Worm (Caenorhabditis elegans) whole organism, mixed stage, embryonic: ENCODE data around the gene Y37E11AL.9.

Experiments used
- M03D4.4 ChIP-seq: sonication (generic microtip); optimal IDR thresholded peaks from 2 replicates; lab custom pipeline; 2017; ENCODE audit warnings: mild to moderate bottlenecking, missing genetic modification characterization, missing compliant biosample characterization
- bed-3 ChIP-seq: fragments of 200-800 bp; sonication (Bioruptor generic); optimal IDR thresholded peaks from 3 replicates; lab custom pipeline; 2018; ENCODE audit warnings: mild to moderate bottlenecking, missing genetic modification characterization, moderate library complexity, missing compliant biosample characterization
- blmp-1 ChIP-seq: fragments of 150-350 bp; optimal IDR thresholded peaks from 2 replicates; lab custom pipeline; 2014; ENCODE audit warnings: missing biosample characterization, missing genetic modification characterization
- elt-1 ChIP-seq: sonication (generic microtip); optimal IDR thresholded peaks from 2 replicates; lab custom pipeline; 2017; ENCODE audit warnings: missing genetic modification characterization, mild to moderate bottlenecking, missing compliant biosample characterization, antibody characterized with exemption, moderate library complexity, borderline replicate concordance; ENCODE audit not compliant: insufficient read depth
- hlh-1 ChIP-seq: fragments of 150-350 bp; optimal IDR thresholded peaks from 2 replicates; lab custom pipeline; 2014; ENCODE audit warnings: missing biosample characterization, missing genetic modification reagents, missing genetic modification characterization
- lsy-2 ChIP-seq: fragments of 150-350 bp; optimal IDR thresholded peaks from 2 replicates; lab custom pipeline; 2014; ENCODE audit warnings: missing biosample characterization, missing genetic modification characterization
- nhr-12 ChIP-seq: fragments of 150-350 bp; optimal IDR thresholded peaks from 2 replicates; lab custom pipeline; 2014; ENCODE audit warnings: missing biosample characterization, missing genetic modification characterization
- nhr-237 ChIP-seq: fragments of 150-350 bp; optimal IDR thresholded peaks from 2 replicates; lab custom pipeline; 2014; ENCODE audit warnings: missing biosample characterization, missing genetic modification characterization
- pha-4 ChIP-seq: fragments of 150-350 bp; optimal IDR thresholded peaks from 2 replicates; lab custom pipeline; 2018; ENCODE audit warnings: missing biosample characterization, missing genetic modification reagents, missing genetic modification characterization
- sptf-1 ChIP-seq: sonication (generic microtip); optimal IDR thresholded peaks from 2 replicates; lab custom pipeline; 2017; ENCODE audit warnings: mild to moderate bottlenecking, missing genetic modification characterization, moderate library complexity, missing compliant biosample characterization
- ztf-11 ChIP-seq: fragments of 150-350 bp; optimal IDR thresholded peaks from 2 replicates; lab custom pipeline; 2014; ENCODE audit warnings: missing biosample characterization, missing genetic modification characterization

- no peak for TF ChIP-seq sptf-1 (tag; lab: Kevin White, UChicago)
- TF ChIP-seq nhr-12 = no peak
- no peak for TF ChIP-seq pha-4
- no peak for TF ChIP-seq bed-3
- TF ChIP-seq nhr-237 (tag; lab: Kevin White, UChicago) = no peak
- TF ChIP-seq hlh-1 (tag; lab: Kevin White, UChicago) = no peak
- no peak for TF ChIP-seq lsy-2 (tag; lab: Kevin White, UChicago)
- TF ChIP-seq blmp-1 (tag; lab: Kevin White, UChicago) = no peak
- TF ChIP-seq ztf-11 (tag; lab: Kevin White, UChicago) = no peak
- no peak for TF ChIP-seq elt-1 (tag; lab: Kevin White, UChicago)
- no peak for TF ChIP-seq M03D4.4 (tag; lab: Kevin White, UChicago)
Measured at ce11 chrIV:3652223-3652622, 48.2 kb downstream of the Y37E11AL.9 start.
